Worm (Caenorhabditis elegans): ENCODE results near the gene pad-2.

DNA sequence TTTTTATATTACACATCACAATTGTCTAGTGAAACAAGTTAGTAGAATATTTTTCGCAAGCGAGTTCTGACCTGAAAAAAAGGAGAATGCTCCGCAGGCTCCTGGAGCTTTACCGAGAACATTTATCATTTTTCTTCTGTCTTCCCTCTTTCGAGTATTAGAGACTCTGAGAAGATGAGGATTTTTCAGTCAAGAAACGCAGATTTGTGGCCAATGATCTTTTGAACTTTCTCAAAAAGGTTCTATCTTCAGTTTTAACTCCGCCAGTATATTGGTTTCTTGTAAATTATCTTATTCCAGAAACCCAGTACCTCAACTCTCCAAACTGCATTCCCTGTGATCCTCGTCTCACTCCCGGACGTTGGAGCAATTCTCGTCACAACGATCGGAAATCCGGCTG is 6.7 kb downstream of the pad-2 start, which contains the start of gene K10G9.2:
- TF ChIP-seq C17E4.6 (GFP tag; IDR thresholded peaks at IDR 0.05) (no peak), F49E8.2 (tag; optimal IDR thresholded peaks at IDR 0.05; ENCODE audit: insufficient read depth) (no peak), attf-3 (GFP tag; conservative IDR thresholded peaks at IDR 0.05) (no peak), mes-4 (tag; optimal IDR thresholded peaks at IDR 0.05) (no peak), ceh-40 (GFP tag; IDR thresholded peaks at IDR 0.05) (no peak), egl-44 (GFP tag; IDR thresholded peaks at IDR 0.05) (no peak), F39B2.1 (GFP tag; IDR thresholded peaks at IDR 0.05) (no peak), dox-1 (GFP tag; IDR thresholded peaks at IDR 0.05) (no peak), snpc-4 (GFP tag; optimal IDR thresholded peaks at IDR 0.05) (no peak), snpc-4 (tag; optimal IDR thresholded peaks at IDR 0.05) (no peak), snpc-1.1 (tag; optimal IDR thresholded peaks at IDR 0.05; ENCODE audit: insufficient read depth) (no peak), hlh-26 (GFP tag; conservative IDR thresholded peaks at IDR 0.05) (no peak), athp-1 (tag; optimal IDR thresholded peaks at IDR 0.05) (no peak), ama-1 (optimal IDR thresholded peaks at IDR 0.05) (no peak), ama-1 (GFP tag; optimal IDR thresholded peaks at IDR 0.05) (no peak), aptf-3 (GFP tag; IDR thresholded peaks at IDR 0.05) (no peak)

Measured in whole organism, young adult.